Fruit fly (Drosophila melanogaster): ENCODE measurements around the gene Acp95EF.

Gene Acp95EF

dm6 chr3R:24230423-24231205 lies 1.8 kb downstream of the Acp95EF start, which contains the start of gene mask (continued):
- TF ChIP-seq vfl (GFP tag; optimal IDR thresholded peaks at IDR 0.05) (peak; percentile 45), ap (GFP tag; IDR thresholded peaks at IDR 0.05) (peak; percentile 69; the same call in 1 of the 2 replicates), PHDP (tag; optimal IDR thresholded peaks at IDR 0.05) (peak; percentile 66), CG32767 (GFP tag; IDR thresholded peaks at IDR 0.05) (no peak), CG13296 (GFP tag; optimal IDR thresholded peaks at IDR 0.05) (peak; percentile 81), ftz-f1 (GFP tag; optimal IDR thresholded peaks at IDR 0.05) (no peak), CG10462 (GFP tag; optimal IDR thresholded peaks at IDR 0.05) (no peak), Mes4 (GFP tag; optimal IDR thresholded peaks at IDR 0.05) (peak; percentile 87), CG10147 (GFP tag; optimal IDR thresholded peaks at IDR 0.05) (peak; percentile 54), prd (optimal IDR thresholded peaks at IDR 0.05) (no peak), prd (GFP tag; IDR thresholded peaks at IDR 0.05) (peak; percentile 44; the same call in 2 of the 3 replicates), GATAe (GFP tag; conservative IDR thresholded peaks at IDR 0.05) (no peak; the same call in 1 of the 2 replicates), oc (tag; optimal IDR thresholded peaks at IDR 0.05) (no peak), HHEX (GFP tag; optimal IDR thresholded peaks at IDR 0.05) (peak; percentile 83), pum (GFP tag; optimal IDR thresholded peaks at IDR 0.05) (peak; percentile 19), Stat92E (GFP tag; optimal IDR thresholded peaks at IDR 0.05) (peak in 1 of 3 experiments; percentile 56), schlank (tag; optimal IDR thresholded peaks at IDR 0.05) (peak; percentile 86), tap (tag; optimal IDR thresholded peaks at IDR 0.05) (no peak), dmrt99B (tag; optimal IDR thresholded peaks at IDR 0.05) (no peak), CG13123 (GFP tag; optimal IDR thresholded peaks at IDR 0.05) (peak; percentile 50), Dip3 (GFP tag; optimal IDR thresholded peaks at IDR 0.05) (peak; percentile 80), zfh1 (GFP tag; IDR thresholded peaks at IDR 0.05) (peak; percentile 86), CG17385 (GFP tag; optimal IDR thresholded peaks at IDR 0.05) (peak; percentile 83), Bgb (GFP tag; IDR thresholded peaks at IDR 0.05; ENCODE audit: partially characterized antibody) (0 out of 2 replicates have a peak, but pooled peaks have one; percentile 4), CG12942 (GFP tag; optimal IDR thresholded peaks at IDR 0.05) (peak; percentile 38), maf-S (GFP tag; optimal IDR thresholded peaks at IDR 0.05) (peak; percentile 63), CG13894 (tag; optimal IDR thresholded peaks at IDR 0.05) (peak; percentile 58), Abd-B (GFP tag; optimal IDR thresholded peaks at IDR 0.05) (peak; percentile 21), HLH3B (GFP tag; IDR thresholded peaks at IDR 0.05) (peak; percentile 61), Mad (GFP tag; optimal IDR thresholded peaks at IDR 0.05) (peak; percentile 75), CG12104 (GFP tag; optimal IDR thresholded peaks at IDR 0.05) (peak; percentile 81), CG17186 (GFP tag; optimal IDR thresholded peaks at IDR 0.05) (no peak), jumu (GFP tag; optimal IDR thresholded peaks at IDR 0.05) (peak; percentile 7), Rx (GFP tag; IDR thresholded peaks at IDR 0.05) (peak; percentile 88), Dp (GFP tag; optimal IDR thresholded peaks at IDR 0.05) (peak; percentile 46), CG11560 (tag; IDR thresholded peaks at IDR 0.05) (no peak; the same call in 2 of the 3 replicates), psq (GFP tag; optimal IDR thresholded peaks at IDR 0.05) (no peak), C15 (GFP tag; IDR thresholded peaks at IDR 0.05) (peak; percentile 48; the same call in 1 of the 3 replicates), Hey (tag; optimal IDR thresholded peaks at IDR 0.05) (peak; percentile 83), CG11247 (GFP tag; IDR thresholded peaks at IDR 0.05) (peak; percentile 87), CG17612 (GFP tag; IDR thresholded peaks at IDR 0.05) (peak; percentile 33; the same call in 1 of the 2 replicates), jigr1 (GFP tag; IDR thresholded peaks at IDR 0.05) (no peak), ham (GFP tag; IDR thresholded peaks at IDR 0.05) (0 out of 2 replicates have a peak, but pooled peaks have one; percentile 25), HLH4C (GFP tag; IDR thresholded peaks at IDR 0.05; ENCODE audit: partially characterized antibody) (no peak), sc (optimal IDR thresholded peaks at IDR 0.05) (no peak), sc (GFP tag; optimal IDR thresholded peaks at IDR 0.05) (peak; percentile 71), CG32532 (GFP tag; IDR thresholded peaks at IDR 0.05) (peak; percentile 83), CG2116 (GFP tag; optimal IDR thresholded peaks at IDR 0.05) (peak; percentile 78), CG12391 (tag; optimal IDR thresholded peaks at IDR 0.05) (peak; percentile 74)

Data from whole organism, embryonic.